Worm (Caenorhabditis elegans): ENCODE measurements around the gene F59B10.3.

Gene F59B10.3

ce11 chrII:10479348-10479747, 31.0 kb upstream of the F59B10.3 start, which contains the start of gene clec-59:
Gene clec-59 (minus strand): TSS chrII:10479448.
- TF ChIP-seq nfya-2 (GFP tag; IDR thresholded peaks at IDR 0.05) = no peak
- TF ChIP-seq ztf-6 (GFP tag; IDR thresholded peaks at IDR 0.05) = no peak
- no peak for TF ChIP-seq F49E8.2 (tag; optimal IDR thresholded peaks at IDR 0.05; ENCODE audit: insufficient read depth)
- TF ChIP-seq cebp-2 (GFP tag; IDR thresholded peaks at IDR 0.05) = no peak
- no peak for TF ChIP-seq rpc-1 (optimal IDR thresholded peaks at IDR 0.05)
- no peak for TF ChIP-seq rpc-1 (tag; optimal IDR thresholded peaks at IDR 0.05)
- no peak for TF ChIP-seq C17E4.6 (GFP tag; IDR thresholded peaks at IDR 0.05)
- no peak for TF ChIP-seq hmg-1.2 (GFP tag; IDR thresholded peaks at IDR 0.05)
- TF ChIP-seq mxl-1 (tag; optimal IDR thresholded peaks at IDR 0.05) = no peak
- no peak for TF ChIP-seq unc-130 (GFP tag; optimal IDR thresholded peaks at IDR 0.05)
- no peak for TF ChIP-seq snpc-4 (GFP tag; optimal IDR thresholded peaks at IDR 0.05)
- TF ChIP-seq snpc-4 (tag; optimal IDR thresholded peaks at IDR 0.05) = no peak

ce11 chrII:10480043-10480442, 30.3 kb upstream of the F59B10.3 start:
- TF ChIP-seq F22D6.2 (tag; optimal IDR thresholded peaks at IDR 0.05) (no peak), nfya-2 (GFP tag; IDR thresholded peaks at IDR 0.05) (no peak), aptf-3 (GFP tag; IDR thresholded peaks at IDR 0.05) (no peak), madf-8 (GFP tag; conservative IDR thresholded peaks at IDR 0.05) (no peak), F37B4.10 (GFP tag; IDR thresholded peaks at IDR 0.05) (no peak), nhr-120 (GFP tag; IDR thresholded peaks at IDR 0.05) (no peak), mes-4 (tag; optimal IDR thresholded peaks at IDR 0.05) (no peak)

ce11 chrII:10481824-10482556, 28.4 kb upstream of the F59B10.3 start, which contains the start of the genes clec-60 and ZK666.11:
Gene clec-60 (minus strand): TSS chrII:10481874.
Gene ZK666.11 (plus strand): TSS chrII:10482522.
- TF ChIP-seq F22D6.2 (tag; optimal IDR thresholded peaks at IDR 0.05) (no peak), nhr-80 (tag; optimal IDR thresholded peaks at IDR 0.05) (peak; percentile 6), cebp-1 (GFP tag; IDR thresholded peaks at IDR 0.05) (0 out of 2 replicates have a peak, but pooled peaks have one; percentile 49), cebp-1 (tag; optimal IDR thresholded peaks at IDR 0.05) (no peak)

ce11 chrII:10482899-10483298, 27.4 kb upstream of the F59B10.3 start:
- TF ChIP-seq him-1 (tag; optimal IDR thresholded peaks at IDR 0.05) (no peak), nhr-80 (tag; optimal IDR thresholded peaks at IDR 0.05) (peak; percentile 10)

ce11 chrII:10483860-10484259, 26.5 kb upstream of the F59B10.3 start:
- TF ChIP-seq die-1 (tag; optimal IDR thresholded peaks at IDR 0.05) = no peak
- TF ChIP-seq rpc-1 (optimal IDR thresholded peaks at IDR 0.05) = no peak
- TF ChIP-seq rpc-1 (tag; optimal IDR thresholded peaks at IDR 0.05) = no peak
- TF ChIP-seq fkh-3 (tag; optimal IDR thresholded peaks at IDR 0.05) = no peak
- TF ChIP-seq snpc-4 (GFP tag; optimal IDR thresholded peaks at IDR 0.05) = no peak
- TF ChIP-seq snpc-4 (tag; optimal IDR thresholded peaks at IDR 0.05) = no peak
- no peak for TF ChIP-seq mcd-1 (GFP tag; IDR thresholded peaks at IDR 0.05)
- TF ChIP-seq B0019.2 (GFP tag; conservative IDR thresholded peaks at IDR 0.05) = no peak
- no peak for TF ChIP-seq unc-130 (GFP tag; optimal IDR thresholded peaks at IDR 0.05)
- no peak for TF ChIP-seq ceh-40 (GFP tag; IDR thresholded peaks at IDR 0.05)
- no peak for TF ChIP-seq F10E7.11 (tag; optimal IDR thresholded peaks at IDR 0.05)
- no peak for TF ChIP-seq nfya-2 (GFP tag; IDR thresholded peaks at IDR 0.05)
- TF ChIP-seq mxl-1 (tag; optimal IDR thresholded peaks at IDR 0.05) = no peak
- TF ChIP-seq snpc-1.1 (tag; optimal IDR thresholded peaks at IDR 0.05; ENCODE audit: insufficient read depth) = no peak

- TF ChIP-seq T26A5.8 (tag; optimal IDR thresholded peaks at IDR 0.05) (no peak), nhr-80 (tag; optimal IDR thresholded peaks at IDR 0.05) (peak; percentile 18)
Observed at ce11 chrII:10485640-10486039, 24.7 kb upstream of the F59B10.3 start.
